Fruit fly (Drosophila melanogaster): ENCODE data around the gene CG45489.

CG45489 gene

DNA sequence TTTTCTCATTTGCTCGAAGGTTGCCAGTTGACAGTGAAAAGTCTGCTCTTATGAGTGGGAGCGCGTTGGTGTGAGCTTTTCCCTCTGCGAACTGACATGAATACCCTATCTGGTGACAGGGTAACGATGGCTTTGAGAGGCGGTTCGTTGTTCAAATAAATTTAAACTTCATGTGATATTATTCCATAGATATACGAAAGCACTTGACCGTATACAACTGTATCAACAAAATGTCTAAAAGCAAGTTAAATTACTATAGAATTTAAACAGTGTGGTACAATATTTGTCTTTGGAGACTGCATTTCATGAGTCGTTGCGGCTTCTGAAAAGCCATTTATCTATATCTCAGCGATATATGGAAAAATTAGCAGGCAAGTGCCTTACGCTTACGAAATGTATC, 35.2 kb upstream of the CG45489 start (continued):
- TF ChIP-seq CG16863 (GFP tag; optimal IDR thresholded peaks at IDR 0.05) (peak; percentile 1), lilli (GFP tag; optimal IDR thresholded peaks at IDR 0.05) (peak; percentile 50), ttk (GFP tag; IDR thresholded peaks at IDR 0.05) (peak; percentile 20; the same call in 1 of the 2 replicates), bowl (GFP tag; IDR thresholded peaks at IDR 0.05) (no peak), CG2712 (tag; optimal IDR thresholded peaks at IDR 0.05) (no peak), Gsc (GFP tag; IDR thresholded peaks at IDR 0.05) (no peak), CG8089 (GFP tag; optimal IDR thresholded peaks at IDR 0.05) (no peak), C15 (GFP tag; IDR thresholded peaks at IDR 0.05) (no peak), prd (optimal IDR thresholded peaks at IDR 0.05) (no peak), prd (GFP tag; IDR thresholded peaks at IDR 0.05) (no peak), MESR4 (GFP tag; optimal IDR thresholded peaks at IDR 0.05) (no peak), CG31365 (tag; optimal IDR thresholded peaks at IDR 0.05) (no peak), CG3065 (GFP tag; optimal IDR thresholded peaks at IDR 0.05) (no peak), Spps (tag; optimal IDR thresholded peaks at IDR 0.05) (no peak), chn (GFP tag; optimal IDR thresholded peaks at IDR 0.05) (no peak), CG4820 (GFP tag; optimal IDR thresholded peaks at IDR 0.05) (no peak), gsb (GFP tag; IDR thresholded peaks at IDR 0.05) (no peak), fd102C (GFP tag; optimal IDR thresholded peaks at IDR 0.05) (no peak), zfh1 (GFP tag; IDR thresholded peaks at IDR 0.05) (no peak), CG7963 (GFP tag; IDR thresholded peaks at IDR 0.05; ENCODE audit: partially characterized antibody) (no peak), nerfin-1 (tag; optimal IDR thresholded peaks at IDR 0.05) (no peak), CG11504 (tag; optimal IDR thresholded peaks at IDR 0.05) (peak; percentile 73), CG18599 (GFP tag; optimal IDR thresholded peaks at IDR 0.05) (peak; percentile 22), CG7928 (GFP tag; optimal IDR thresholded peaks at IDR 0.05) (no peak), HmgD (GFP tag; optimal IDR thresholded peaks at IDR 0.05) (no peak), CG18476 (GFP tag; optimal IDR thresholded peaks at IDR 0.05) (no peak), CG12391 (tag; optimal IDR thresholded peaks at IDR 0.05) (no peak), Sox102F (GFP tag; optimal IDR thresholded peaks at IDR 0.05) (peak; percentile 48), ash1 (GFP tag; optimal IDR thresholded peaks at IDR 0.05) (no peak), CG14710 (tag; optimal IDR thresholded peaks at IDR 0.05) (no peak), sd (tag; optimal IDR thresholded peaks at IDR 0.05) (no peak), Sin3A (optimal IDR thresholded peaks at IDR 0.05) (no peak), CG14965 (GFP tag; optimal IDR thresholded peaks at IDR 0.05; ENCODE audit: borderline replicate concordance) (no peak), ato (GFP tag; IDR thresholded peaks at IDR 0.05; ENCODE audit: partially characterized antibody) (no peak), CG7745 (tag; optimal IDR thresholded peaks at IDR 0.05) (no peak), en (GFP tag; optimal IDR thresholded peaks at IDR 0.05) (no peak), Hr39 (optimal IDR thresholded peaks at IDR 0.05) (no peak), Fer2 (tag; optimal IDR thresholded peaks at IDR 0.05) (no peak), gsb-n (tag; optimal IDR thresholded peaks at IDR 0.05) (no peak), fd96Cb (tag; optimal IDR thresholded peaks at IDR 0.05) (peak; percentile 7), fu2 (GFP tag; optimal IDR thresholded peaks at IDR 0.05) (no peak), corto (GFP tag; optimal IDR thresholded peaks at IDR 0.05) (no peak), bbx (GFP tag; IDR thresholded peaks at IDR 0.05; ENCODE audit: partially characterized antibody) (no peak), hkb (optimal IDR thresholded peaks at IDR 0.05) (no peak), hkb (GFP tag; IDR thresholded peaks at IDR 0.05) (no peak), gt (GFP tag; IDR thresholded peaks at IDR 0.05) (no peak), CG6254 (GFP tag; optimal IDR thresholded peaks at IDR 0.05) (no peak), toy (GFP tag; IDR thresholded peaks at IDR 0.05) (no peak), Dek (tag; optimal IDR thresholded peaks at IDR 0.05) (peak; percentile 39), sna (GFP tag; IDR thresholded peaks at IDR 0.05; ENCODE audit: partially characterized antibody) (no peak), luna (GFP tag; optimal IDR thresholded peaks at IDR 0.05) (no peak), CG9609 (GFP tag; optimal IDR thresholded peaks at IDR 0.05) (no peak), CG32772 (GFP tag; IDR thresholded peaks at IDR 0.05) (no peak)

Data from whole organism, embryonic.